Fruit fly (Drosophila melanogaster): ENCODE results near the gene CG15459.

CG15459 gene

DNA sequence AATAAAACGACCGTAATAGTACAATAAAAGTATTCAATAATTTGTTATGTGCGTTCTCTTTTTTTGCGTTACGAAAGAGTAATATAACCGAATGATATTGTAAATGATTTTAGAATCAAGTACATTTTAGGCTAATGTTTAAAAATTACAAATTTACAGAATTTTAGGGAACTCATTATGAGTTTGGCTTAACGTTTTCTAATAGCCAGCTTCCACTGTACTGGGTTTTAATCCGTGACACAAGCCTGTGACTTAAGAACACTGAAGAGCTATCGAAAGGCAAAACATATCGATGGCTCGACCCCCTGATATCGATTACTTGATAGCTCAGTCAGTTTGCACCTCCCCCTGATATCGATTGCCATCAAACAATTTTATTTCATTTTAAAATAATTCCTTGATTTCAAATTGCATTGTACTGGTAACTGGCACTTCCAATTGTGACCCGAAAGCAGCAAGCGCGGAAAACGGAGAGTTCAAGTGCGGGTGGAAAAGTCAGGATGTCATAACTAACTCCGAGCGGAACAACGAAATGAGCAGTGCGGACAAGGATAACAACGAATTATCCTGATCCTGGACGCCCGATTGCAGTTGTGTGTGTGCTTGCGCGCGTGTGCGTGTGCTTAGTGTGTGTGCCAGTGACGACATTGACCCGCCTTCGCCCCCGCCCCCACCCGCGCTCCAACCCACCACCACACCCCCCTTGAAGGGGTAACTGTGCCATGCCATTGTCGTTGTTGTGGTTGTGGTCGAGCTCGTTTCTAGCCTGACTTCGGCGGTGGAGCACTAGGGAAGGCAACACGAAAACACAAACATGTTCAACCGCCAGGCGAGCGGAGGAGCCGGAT lies 19.1 kb downstream of the CG15459 start, which contains the start of gene HERC2 (continued):
- TF ChIP-seq TFAM (GFP tag; optimal IDR thresholded peaks at IDR 0.05) (no peak), CG16813 (GFP tag; IDR thresholded peaks at IDR 0.05; ENCODE audit: partially characterized antibody) (peak; percentile 91), HmgD (GFP tag; optimal IDR thresholded peaks at IDR 0.05) (peak; percentile 53), NC2β (GFP tag; optimal IDR thresholded peaks at IDR 0.05) (no peak), unc-4 (GFP tag; IDR thresholded peaks at IDR 0.05; ENCODE audit: partially characterized antibody) (peak; percentile 77), CG1792 (GFP tag; optimal IDR thresholded peaks at IDR 0.05) (peak; percentile 41), hbn (GFP tag; IDR thresholded peaks at IDR 0.05; ENCODE audit: partially characterized antibody) (peak; percentile 82), CG17612 (GFP tag; IDR thresholded peaks at IDR 0.05) (0 out of 2 replicates have a peak, but pooled peaks have one; percentile 12), Sry-δ (GFP tag; optimal IDR thresholded peaks at IDR 0.05) (peak; percentile 80), sima (GFP tag; optimal IDR thresholded peaks at IDR 0.05) (no peak), btn (GFP tag; optimal IDR thresholded peaks at IDR 0.05) (no peak), CG8281 (tag; optimal IDR thresholded peaks at IDR 0.05) (no peak), CG6272 (GFP tag; IDR thresholded peaks at IDR 0.05) (peak; percentile 67), Atf-2 (GFP tag; optimal IDR thresholded peaks at IDR 0.05) (peak; percentile 57), ato (GFP tag; IDR thresholded peaks at IDR 0.05; ENCODE audit: partially characterized antibody) (peak; percentile 94), CG16815 (GFP tag; optimal IDR thresholded peaks at IDR 0.05) (peak; percentile 23), Poxn (GFP tag; IDR thresholded peaks at IDR 0.05) (no peak), CG1832 (GFP tag; optimal IDR thresholded peaks at IDR 0.05) (no peak), CoRest (tag; optimal IDR thresholded peaks at IDR 0.05) (peak; percentile 39), CG12391 (tag; optimal IDR thresholded peaks at IDR 0.05) (peak; percentile 40), mirr (GFP tag; optimal IDR thresholded peaks at IDR 0.05) (no peak), fu2 (GFP tag; optimal IDR thresholded peaks at IDR 0.05) (peak; percentile 56), HmgZ (tag; optimal IDR thresholded peaks at IDR 0.05) (peak; percentile 35), CG2889 (GFP tag; IDR thresholded peaks at IDR 0.05) (0 out of 3 replicates have a peak, but pooled peaks have one; percentile 18), CG17186 (GFP tag; optimal IDR thresholded peaks at IDR 0.05) (peak; percentile 17), CG2712 (tag; optimal IDR thresholded peaks at IDR 0.05) (peak; percentile 35), dpn (GFP tag; optimal IDR thresholded peaks at IDR 0.05) (peak; percentile 42 to 71), Dbx (GFP tag; IDR thresholded peaks at IDR 0.05) (peak; percentile 55), CG10366 (GFP tag; IDR thresholded peaks at IDR 0.05) (peak; percentile 52), ind (GFP tag; optimal IDR thresholded peaks at IDR 0.05) (peak; percentile 58), ERR (GFP tag; optimal IDR thresholded peaks at IDR 0.05) (peak; percentile 14), CG11560 (tag; IDR thresholded peaks at IDR 0.05) (no peak), ssp (GFP tag; IDR thresholded peaks at IDR 0.05) (peak; percentile 87), zen (tag; optimal IDR thresholded peaks at IDR 0.05) (peak; percentile 37), C15 (GFP tag; IDR thresholded peaks at IDR 0.05) (0 out of 3 replicates have a peak, but pooled peaks have one; percentile 10), CG3838 (GFP tag; optimal IDR thresholded peaks at IDR 0.05) (no peak), CG13775 (GFP tag; optimal IDR thresholded peaks at IDR 0.05) (peak; percentile 34), D19A (tag; optimal IDR thresholded peaks at IDR 0.05) (no peak), Dip3 (GFP tag; optimal IDR thresholded peaks at IDR 0.05) (peak; percentile 15), Fer3 (tag; optimal IDR thresholded peaks at IDR 0.05) (peak; percentile 12), CG14710 (tag; optimal IDR thresholded peaks at IDR 0.05) (peak; percentile 44), Atf3 (GFP tag; optimal IDR thresholded peaks at IDR 0.05) (peak; percentile 41), al (GFP tag; IDR thresholded peaks at IDR 0.05) (peak; percentile 59), ap (GFP tag; IDR thresholded peaks at IDR 0.05) (0 out of 2 replicates have a peak, but pooled peaks have one; percentile 31), hb (GFP tag; IDR thresholded peaks at IDR 0.05; ENCODE audit: partially characterized antibody) (peak; percentile 91), CG9876 (GFP tag; optimal IDR thresholded peaks at IDR 0.05) (peak; percentile 15), rib (GFP tag; IDR thresholded peaks at IDR 0.05) (no peak), row (GFP tag; IDR thresholded peaks at IDR 0.05) (peak; percentile 72), pnt (GFP tag; optimal IDR thresholded peaks at IDR 0.05) (peak; percentile 20)
